Fruit fly (Drosophila melanogaster) whole organism, embryonic: ENCODE measurements around the gene Lim3.
A peak's percentile ranks its signal among the peaks of the same experiment; 100 is the strongest.

Experiments
- Ada2b ChIP-seq: fragments of 200-800 bp; sonication (Bioruptor generic); IDR thresholded peaks from 2 replicates; pipeline ENCODE4 v1.3.6; 2022; ENCODE audit warnings: missing biosample characterization, missing genetic modification characterization
- Asciz ChIP-seq: fragments of 200-800 bp; sonication (Bioruptor generic); optimal IDR thresholded peaks from 2 replicates; lab custom pipeline; 2017; ENCODE audit warnings: missing biosample characterization, mild to moderate bottlenecking, missing genetic modification characterization, missing genetic modification reagents
- B-H1 ChIP-seq: fragments of 200-800 bp; sonication (Bioruptor generic); IDR thresholded peaks from 3 replicates; pipeline ENCODE4 v1.3.6; 2022; ENCODE audit warnings: missing biosample characterization, missing genetic modification characterization
- CG11085 ChIP-seq: fragments of 200-800 bp; sonication (Bioruptor generic); IDR thresholded peaks from 2 replicates; pipeline ENCODE4 v1.3.6; 2022; ENCODE audit warnings: missing biosample characterization, missing genetic modification characterization
- CG11093 ChIP-seq: fragments of 200-800 bp; sonication (Bioruptor generic); IDR thresholded peaks from 3 replicates; pipeline ENCODE4 v1.3.6; 2022; ENCODE audit warnings: missing biosample characterization, missing genetic modification characterization
- CG11723 ChIP-seq: fragments of 200-800 bp; sonication (Bioruptor generic); optimal IDR thresholded peaks from 2 replicates; lab custom pipeline; 2017; ENCODE audit warnings: missing biosample characterization, mild to moderate bottlenecking, missing genetic modification characterization
- CG1602 ChIP-seq: fragments of 200-800 bp; sonication (Bioruptor generic); optimal IDR thresholded peaks from 3 replicates; lab custom pipeline; 2016; ENCODE audit warnings: missing biosample characterization, missing genetic modification characterization
- CG1647 ChIP-seq: fragments of 200-800 bp; sonication (Bioruptor generic); optimal IDR thresholded peaks from 3 replicates; lab custom pipeline; 2016; ENCODE audit warnings: missing biosample characterization, missing genetic modification characterization
- CG17361 ChIP-seq: fragments of 200-800 bp; sonication (Bioruptor generic); IDR thresholded peaks from 3 replicates; pipeline ENCODE4 v1.3.6; 2022; ENCODE audit warnings: missing biosample characterization, missing genetic modification characterization
- CG17385 ChIP-seq: fragments of 200-800 bp; sonication (Bioruptor generic); optimal IDR thresholded peaks from 3 replicates; lab custom pipeline; 2018; ENCODE audit warnings: missing biosample characterization, mild to moderate bottlenecking, missing genetic modification characterization
- CG17912 ChIP-seq: fragments of 200-800 bp; sonication (Bioruptor generic); optimal IDR thresholded peaks from 2 replicates; lab custom pipeline; 2018; ENCODE audit warnings: missing biosample characterization, mild to moderate bottlenecking, missing genetic modification characterization
- CG18764 ChIP-seq: fragments of 200-800 bp; sonication (Bioruptor generic); optimal IDR thresholded peaks from 3 replicates; lab custom pipeline; 2016; ENCODE audit warnings: missing biosample characterization, missing genetic modification characterization
- CG2678 ChIP-seq: fragments of 200-800 bp; sonication (Bioruptor generic); optimal IDR thresholded peaks from 3 replicates; lab custom pipeline; 2019; ENCODE audit warnings: missing biosample characterization, mild to moderate bottlenecking, missing genetic modification characterization, moderate library complexity
- CG3407 ChIP-seq: fragments of 200-800 bp; sonication (Bioruptor generic); optimal IDR thresholded peaks from 2 replicates; lab custom pipeline; 2018; ENCODE audit warnings: missing biosample characterization, mild to moderate bottlenecking, missing genetic modification characterization
- CG3726 ChIP-seq: fragments of 200-800 bp; sonication (Bioruptor generic); IDR thresholded peaks from 3 replicates; pipeline ENCODE4, ENCODE4 v1.3.6; 2022; ENCODE audit warnings: missing biosample characterization, missing genetic modification characterization
- CG6272 ChIP-seq: fragments of 200-800 bp; sonication (Bioruptor generic); IDR thresholded peaks from 2 replicates; pipeline ENCODE4 v1.3.6; 2022; ENCODE audit warnings: missing biosample characterization, missing genetic modification characterization
- CG7786 ChIP-seq: fragments of 200-800 bp; sonication (Bioruptor generic); optimal IDR thresholded peaks from 2 replicates; lab custom pipeline; 2016; ENCODE audit warnings: missing biosample characterization, missing genetic modification characterization
- CG8388 ChIP-seq: fragments of 200-800 bp; sonication (Bioruptor generic); optimal IDR thresholded peaks from 2 replicates; lab custom pipeline; 2019; ENCODE audit warnings: missing biosample characterization, mild to moderate bottlenecking, missing genetic modification characterization, moderate library complexity
- CG9817 ChIP-seq: fragments of 200-800 bp; sonication (Bioruptor generic); optimal IDR thresholded peaks from 2 replicates; lab custom pipeline; 2018; ENCODE audit warnings: missing biosample characterization, mild to moderate bottlenecking, missing genetic modification characterization, moderate library complexity
- CG9932 ChIP-seq: fragments of 200-800 bp; sonication (Bioruptor generic); IDR thresholded peaks from 2 replicates; pipeline ENCODE4 v1.3.6; 2022; ENCODE audit warnings: missing biosample characterization, missing genetic modification characterization
- CkIIα-i1 ChIP-seq: fragments of 200-800 bp; sonication (Bioruptor generic); IDR thresholded peaks from 2 replicates; pipeline ENCODE4 v1.3.6; 2022; ENCODE audit warnings: missing biosample characterization, missing genetic modification characterization
- CrebB ChIP-seq: fragments of 200-800 bp; sonication (Bioruptor generic); optimal IDR thresholded peaks from 3 replicates; lab custom pipeline; 2018; ENCODE audit warnings: missing biosample characterization, mild to moderate bottlenecking, missing genetic modification characterization
- D19A ChIP-seq: fragments of 200-800 bp; optimal IDR thresholded peaks from 3 replicates; lab custom pipeline; 2019; ENCODE audit warnings: missing biosample characterization, mild to moderate bottlenecking, missing genetic modification characterization, moderate library complexity
- Deaf1 ChIP-seq: fragments of 200-800 bp; optimal IDR thresholded peaks from 3 replicates; lab custom pipeline; 2019; ENCODE audit warnings: missing biosample characterization, mild to moderate bottlenecking, missing genetic modification characterization, moderate library complexity
- E2f2 ChIP-seq: fragments of 200-800 bp; sonication (Bioruptor generic); IDR thresholded peaks from 2 replicates; pipeline ENCODE4 v1.3.6; 2022; ENCODE audit warnings: missing biosample characterization, missing genetic modification characterization
- Fer2 ChIP-seq: fragments of 200-800 bp; sonication (Bioruptor generic); optimal IDR thresholded peaks from 2 replicates; lab custom pipeline; 2018; ENCODE audit warnings: missing biosample characterization, mild to moderate bottlenecking, missing genetic modification characterization, moderate library complexity
- Max ChIP-seq: fragments of 200-800 bp; sonication (Bioruptor generic); optimal IDR thresholded peaks from 2 replicates; lab custom pipeline; 2016; ENCODE audit warnings: missing biosample characterization, mild to moderate bottlenecking, missing genetic modification characterization
- NC2β ChIP-seq: fragments of 200-800 bp; sonication (Bioruptor generic); optimal IDR thresholded peaks from 2 replicates; lab custom pipeline; 2016; ENCODE audit warnings: missing biosample characterization, missing genetic modification characterization
- NfI ChIP-seq: fragments of 200-800 bp; sonication (Bioruptor generic); optimal IDR thresholded peaks from 3 replicates; lab custom pipeline; 2018; ENCODE audit warnings: missing biosample characterization, mild to moderate bottlenecking, missing genetic modification characterization, moderate library complexity
- Opbp ChIP-seq: fragments of 200-800 bp; sonication (Bioruptor generic); IDR thresholded peaks from 3 replicates; pipeline ENCODE4 v1.3.6; 2022; ENCODE audit warnings: missing biosample characterization, missing genetic modification characterization; ENCODE audit not compliant: partially characterized antibody
- Rfx ChIP-seq: fragments of 200-800 bp; sonication (Bioruptor generic); IDR thresholded peaks from 2 replicates; pipeline ENCODE4 v1.3.6; 2022; ENCODE audit warnings: missing biosample characterization, missing genetic modification characterization
- Sin3A ChIP-seq: fragments of >200 bp; optimal IDR thresholded peaks from 2 replicates; lab custom pipeline; 2018
- Six4 ChIP-seq: fragments of 200-800 bp; sonication (Bioruptor generic); optimal IDR thresholded peaks from 2 replicates; lab custom pipeline; 2016; ENCODE audit warnings: missing biosample characterization, missing genetic modification characterization
- Trl ChIP-seq, 3 experiments: fragments of >200 bp in 2 of 3; fragments of 200-800 bp in 1 of 3; sonication (Bioruptor generic) in 1 of 3; optimal IDR thresholded peaks; 2 replicates in 1 of 3; 3 replicates in 2 of 3; lab custom pipeline; 2016 to 2017; ENCODE audit warnings: missing biosample characterization in 1 of 3, missing genetic modification characterization in 1 of 3
- ab ChIP-seq: fragments of 200-800 bp; sonication (Bioruptor generic); optimal IDR thresholded peaks from 2 replicates; lab custom pipeline; 2016; ENCODE audit warnings: missing biosample characterization, missing genetic modification characterization
- ac ChIP-seq: fragments of 200-800 bp; sonication (Bioruptor generic); optimal IDR thresholded peaks from 3 replicates; lab custom pipeline; 2017; ENCODE audit warnings: missing biosample characterization, mild to moderate bottlenecking, missing genetic modification characterization
- ara ChIP-seq: fragments of 200-800 bp; sonication (Bioruptor generic); IDR thresholded peaks from 2 replicates; pipeline ENCODE4 v1.3.6; 2022; ENCODE audit warnings: missing biosample characterization, missing genetic modification characterization
- bowl ChIP-seq: fragments of 200-800 bp; sonication (Bioruptor generic); IDR thresholded peaks from 2 replicates; pipeline ENCODE4 v1.3.6; 2022; ENCODE audit warnings: missing biosample characterization, missing genetic modification characterization
- disco-r ChIP-seq: fragments of 200-800 bp; sonication (Bioruptor generic); optimal IDR thresholded peaks from 2 replicates; lab custom pipeline; 2016; ENCODE audit warnings: missing biosample characterization, missing genetic modification characterization
- gfzf ChIP-seq: fragments of 200-800 bp; sonication (Bioruptor generic); optimal IDR thresholded peaks from 2 replicates; lab custom pipeline; 2016; ENCODE audit warnings: missing biosample characterization, mild to moderate bottlenecking, missing genetic modification characterization, moderate library complexity
- hth ChIP-seq: fragments of >200 bp; optimal IDR thresholded peaks from 2 replicates; lab custom pipeline; 2017; ENCODE audit warnings: inconsistent platforms
- jumu ChIP-seq: fragments of 200-800 bp; sonication (Bioruptor generic); optimal IDR thresholded peaks from 3 replicates; lab custom pipeline; 2016; ENCODE audit warnings: missing biosample characterization, missing genetic modification characterization
- klu ChIP-seq: fragments of 200-800 bp; sonication (Bioruptor generic); IDR thresholded peaks from 2 replicates; pipeline ENCODE4 v1.3.6; 2022; ENCODE audit warnings: missing biosample characterization, missing genetic modification characterization
- luna ChIP-seq: fragments of 200-800 bp; sonication (Bioruptor generic); optimal IDR thresholded peaks from 2 replicates; lab custom pipeline; 2016; ENCODE audit warnings: missing biosample characterization, missing genetic modification characterization
- run ChIP-seq: fragments of 200-800 bp; sonication (Bioruptor generic); optimal IDR thresholded peaks from 3 replicates; lab custom pipeline; 2018; ENCODE audit warnings: missing biosample characterization, mild to moderate bottlenecking, missing genetic modification characterization
- sens ChIP-seq: fragments of 200-800 bp; sonication (Bioruptor generic); peaks from one replicate; lab custom pipeline; 2016; ENCODE audit warnings: missing biosample characterization, missing genetic modification characterization
- sob ChIP-seq: fragments of 200-800 bp; sonication (Bioruptor generic); IDR thresholded peaks from 2 replicates; pipeline ENCODE4 v1.3.6; 2022; ENCODE audit warnings: missing biosample characterization, missing genetic modification characterization
- toy ChIP-seq: fragments of 200-800 bp; sonication (Bioruptor generic); IDR thresholded peaks from 2 replicates; pipeline ENCODE4 v1.3.6; 2022; ENCODE audit warnings: missing biosample characterization, missing genetic modification characterization
- tup ChIP-seq: fragments of 200-800 bp; sonication (Bioruptor generic); optimal IDR thresholded peaks from 2 replicates; lab custom pipeline; 2016; ENCODE audit warnings: missing biosample characterization, mild to moderate bottlenecking, missing genetic modification characterization, moderate library complexity
- usp ChIP-seq: fragments of >200 bp; optimal IDR thresholded peaks from 2 replicates; lab custom pipeline; 2017; ENCODE audit warnings: missing biosample characterization, missing genetic modification characterization
- vfl ChIP-seq: fragments of 200-800 bp; sonication (Bioruptor generic); optimal IDR thresholded peaks from 2 replicates; lab custom pipeline; 2016; ENCODE audit warnings: missing biosample characterization, missing genetic modification characterization
- zfh2 ChIP-seq: fragments of 200-800 bp; sonication (Bioruptor generic); optimal IDR thresholded peaks from 2 replicates; lab custom pipeline; 2016; ENCODE audit warnings: missing biosample characterization, missing genetic modification characterization

The Lim3 gene

DNA sequence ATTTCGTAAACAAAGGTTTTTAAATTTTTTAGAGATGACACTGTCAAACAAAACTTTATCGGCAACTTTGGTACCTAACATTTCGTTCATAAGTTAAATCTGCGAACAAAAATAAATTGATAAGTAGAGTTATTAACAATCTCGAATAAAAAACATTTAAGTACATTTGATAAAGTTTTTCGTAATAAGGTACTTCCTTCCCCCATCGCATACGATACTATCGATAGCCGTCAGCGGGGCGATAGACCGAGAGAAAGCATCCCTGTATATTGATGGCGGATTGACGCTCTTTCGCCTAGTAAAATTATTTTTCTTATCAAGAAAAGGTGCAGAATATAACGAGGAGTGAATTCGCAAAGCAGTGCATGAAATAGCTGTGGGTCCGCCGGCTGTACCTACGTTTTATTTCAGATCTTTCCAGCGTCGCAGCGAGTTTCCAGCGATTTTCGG, 63.1 kb downstream of the Lim3 start, which contains the start of the genes Ttc19 and Acn (continued):
- no peak for TF ChIP-seq Deaf1 (tag; lab: Kevin White, UChicago)
- peak; percentile 71 for TF ChIP-seq tup (GFP tag; lab: Kevin White, UChicago)
- peak; percentile 69 for TF ChIP-seq ab (GFP tag; lab: Kevin White, UChicago)
- peak; percentile 81 for TF ChIP-seq CG8388 (GFP tag; lab: Kevin White, UChicago)
- peak; percentile 90 for TF ChIP-seq Rfx (GFP tag; lab: Robert Waterston, UW)
- TF ChIP-seq Opbp: peak; percentile 96
- peak; percentile 83 for TF ChIP-seq CG1602 (GFP tag; lab: Kevin White, UChicago)
- TF ChIP-seq CG3407 (GFP tag; lab: Kevin White, UChicago): peak; percentile 60
- peak; percentile 70 for TF ChIP-seq B-H1 (GFP tag; lab: Robert Waterston, UW)
- no peak for TF ChIP-seq Asciz (GFP tag; lab: Kevin White, UChicago)
- peak; percentile 71 for TF ChIP-seq E2f2 (GFP tag; lab: Robert Waterston, UW)
- TF ChIP-seq CG9817 (tag; lab: Kevin White, UChicago): peak; percentile 88
- no peak for TF ChIP-seq usp (GFP tag; lab: Kevin White, UChicago)
- no peak for TF ChIP-seq D19A (tag; lab: Kevin White, UChicago)
- TF ChIP-seq klu: peak; percentile 72
- TF ChIP-seq CG17912 (GFP tag; lab: Kevin White, UChicago): peak; percentile 59
- TF ChIP-seq bowl (GFP tag; lab: Robert Waterston, UW): peak; percentile 54; the same call in 1 of the 2 replicates
- peak; percentile 63 for TF ChIP-seq CG18764 (GFP tag; lab: Kevin White, UChicago)
- TF ChIP-seq vfl (GFP tag; lab: Kevin White, UChicago): peak; percentile 92
- TF ChIP-seq Six4 (GFP tag; lab: Kevin White, UChicago): peak; percentile 74
- peak; percentile 43 for TF ChIP-seq CG11723 (GFP tag; lab: Kevin White, UChicago)
- no peak for TF ChIP-seq ac (GFP tag; lab: Kevin White, UChicago)
- TF ChIP-seq luna (GFP tag; lab: Kevin White, UChicago): peak; percentile 64
- no peak for TF ChIP-seq CkIIα-i1 (GFP tag; lab: Robert Waterston, UW)
- peak; percentile 71 for TF ChIP-seq Fer2 (tag; lab: Kevin White, UChicago)
- TF ChIP-seq CG2678 (tag; lab: Kevin White, UChicago): peak; percentile 85
- no peak for TF ChIP-seq toy (GFP tag; lab: Robert Waterston, UW)
- peak; percentile 98 for TF ChIP-seq sens
- peak; percentile 68 for TF ChIP-seq CG11093 (GFP tag; lab: Robert Waterston, UW)
- TF ChIP-seq CG1647 (GFP tag; lab: Kevin White, UChicago): peak; percentile 88
- peak; percentile 92 for TF ChIP-seq CG9932 (GFP tag; lab: Robert Waterston, UW)
- TF ChIP-seq NfI (GFP tag; lab: Kevin White, UChicago): peak; percentile 86
- TF ChIP-seq CG11085 (GFP tag; lab: Robert Waterston, UW): peak; percentile 65
- TF ChIP-seq Sin3A: peak; percentile 64
- TF ChIP-seq disco-r: peak; percentile 77
- TF ChIP-seq CG17361: peak; percentile 91
- TF ChIP-seq Max (GFP tag; lab: Kevin White, UChicago): peak; percentile 78
- TF ChIP-seq zfh2 (GFP tag; lab: Kevin White, UChicago): peak; percentile 93
- TF ChIP-seq hth (lab: Kevin White, UChicago): no peak
- peak; percentile 86 for TF ChIP-seq NC2β
- TF ChIP-seq CG6272 (GFP tag; lab: Robert Waterston, UW): peak; percentile 85
- peak; percentile 91 for TF ChIP-seq jumu (GFP tag; lab: Kevin White, UChicago)
- peak; percentile 82 for TF ChIP-seq ara (GFP tag; lab: Robert Waterston, UW)
- peak; percentile 91 for TF ChIP-seq sob (GFP tag; lab: Robert Waterston, UW)
- peak; percentile 54 for TF ChIP-seq CrebB (tag; lab: Kevin White, UChicago)
- TF ChIP-seq CG3726: peak; percentile 62; the same call in 1 of the 3 replicates
- peak; percentile 37 for TF ChIP-seq gfzf (GFP tag; lab: Kevin White, UChicago)
- peak; percentile 75 for TF ChIP-seq Ada2b (GFP tag; lab: Robert Waterston, UW)
- no peak for TF ChIP-seq run
- TF ChIP-seq CG7786 (GFP tag; lab: Kevin White, UChicago): peak; percentile 91
- no peak for TF ChIP-seq Trl (optimal IDR thresholded peaks at IDR 0.05; lab: Kevin White, UChicago)
- TF ChIP-seq Trl (GFP tag; optimal IDR thresholded peaks at IDR 0.05; lab: Kevin White, UChicago): peak; percentile 92
- TF ChIP-seq CG17385 (GFP tag; lab: Kevin White, UChicago): peak; percentile 82
